Fruit fly (Drosophila melanogaster) whole organism, embryonic: Measurements from ENCODE around the gene ND-39.

Source experiments
- ATbp ChIP-seq: fragments of 200-800 bp; sonication (Bioruptor generic); optimal IDR thresholded peaks from 2 replicates; lab custom pipeline; 2017; ENCODE audit warnings: missing biosample characterization, mild to moderate bottlenecking, missing genetic modification characterization, missing genetic modification reagents
- Atf6 ChIP-seq: fragments of 200-800 bp; sonication (Bioruptor generic); IDR thresholded peaks from 2 replicates; pipeline ENCODE4 v1.3.6; 2022; ENCODE audit warnings: missing biosample characterization, missing genetic modification characterization
- B-H1 ChIP-seq: fragments of 200-800 bp; sonication (Bioruptor generic); IDR thresholded peaks from 3 replicates; pipeline ENCODE4 v1.3.6; 2022; ENCODE audit warnings: missing biosample characterization, missing genetic modification characterization
- BEAF-32 ChIP-seq: fragments of 200-800 bp; sonication (Bioruptor generic); optimal IDR thresholded peaks from 3 replicates; lab custom pipeline; 2017; ENCODE audit warnings: missing biosample characterization, missing genetic modification characterization, mild to moderate bottlenecking, moderate library complexity, missing genetic modification reagents
- CG10979 ChIP-seq: fragments of 200-800 bp; sonication (Bioruptor generic); optimal IDR thresholded peaks from 2 replicates; lab custom pipeline; 2018; ENCODE audit warnings: missing biosample characterization, mild to moderate bottlenecking, missing genetic modification characterization, moderate library complexity
- CG1233 ChIP-seq: fragments of 200-800 bp; sonication (Bioruptor generic); optimal IDR thresholded peaks from 4 replicates; lab custom pipeline; 2018; ENCODE audit warnings: missing biosample characterization, mild to moderate bottlenecking, missing genetic modification characterization
- CG14710 ChIP-seq: fragments of 200-800 bp; sonication (Bioruptor generic); optimal IDR thresholded peaks from 3 replicates; lab custom pipeline; 2019; ENCODE audit warnings: missing biosample characterization, mild to moderate bottlenecking, missing genetic modification characterization, moderate library complexity
- CG15601 ChIP-seq: fragments of 200-800 bp; sonication (Bioruptor generic); optimal IDR thresholded peaks from 3 replicates; lab custom pipeline; 2019; ENCODE audit warnings: missing biosample characterization, mild to moderate bottlenecking, missing genetic modification characterization, moderate library complexity
- CG15696 ChIP-seq: fragments of 200-800 bp; sonication (Bioruptor generic); optimal IDR thresholded peaks from 2 replicates; lab custom pipeline; 2019; ENCODE audit warnings: missing biosample characterization, mild to moderate bottlenecking, missing genetic modification characterization, moderate library complexity
- CG17568 ChIP-seq: fragments of 200-800 bp; sonication (Bioruptor generic); optimal IDR thresholded peaks from 2 replicates; lab custom pipeline; 2018; ENCODE audit warnings: missing biosample characterization, mild to moderate bottlenecking, missing genetic modification characterization, moderate library complexity
- CG18599 ChIP-seq: fragments of 200-800 bp; sonication (Bioruptor generic); optimal IDR thresholded peaks from 3 replicates; lab custom pipeline; 2017; ENCODE audit warnings: missing biosample characterization, missing genetic modification characterization, mild to moderate bottlenecking, moderate library complexity, missing genetic modification reagents
- CG2678 ChIP-seq: fragments of 200-800 bp; sonication (Bioruptor generic); optimal IDR thresholded peaks from 3 replicates; lab custom pipeline; 2019; ENCODE audit warnings: missing biosample characterization, mild to moderate bottlenecking, missing genetic modification characterization, moderate library complexity
- CG3163 ChIP-seq: fragments of 200-800 bp; sonication (Bioruptor generic); optimal IDR thresholded peaks from 3 replicates; lab custom pipeline; 2016; ENCODE audit warnings: missing biosample characterization, missing genetic modification characterization
- CG33213 ChIP-seq: fragments of 200-800 bp; sonication (Bioruptor generic); optimal IDR thresholded peaks from 3 replicates; lab custom pipeline; 2016; ENCODE audit warnings: missing biosample characterization, missing genetic modification characterization
- CG33557 ChIP-seq: fragments of 200-800 bp; sonication (Bioruptor generic); optimal IDR thresholded peaks from 2 replicates; lab custom pipeline; 2019; ENCODE audit warnings: missing biosample characterization, mild to moderate bottlenecking, missing genetic modification characterization, moderate library complexity
- CG3407 ChIP-seq: fragments of 200-800 bp; sonication (Bioruptor generic); optimal IDR thresholded peaks from 2 replicates; lab custom pipeline; 2018; ENCODE audit warnings: missing biosample characterization, mild to moderate bottlenecking, missing genetic modification characterization
- CG6254 ChIP-seq: fragments of 200-800 bp; sonication (Bioruptor generic); optimal IDR thresholded peaks from 3 replicates; lab custom pipeline; 2017; ENCODE audit warnings: mild to moderate bottlenecking, missing biosample characterization, missing genetic modification reagents, missing genetic modification characterization
- CG7745 ChIP-seq: fragments of 200-800 bp; sonication (Bioruptor generic); optimal IDR thresholded peaks from 2 replicates; lab custom pipeline; 2018; ENCODE audit warnings: missing biosample characterization, mild to moderate bottlenecking, missing genetic modification characterization, moderate library complexity
- CG7987 ChIP-seq: fragments of 200-800 bp; sonication (Bioruptor generic); optimal IDR thresholded peaks from 2 replicates; lab custom pipeline; 2018; ENCODE audit warnings: missing biosample characterization, mild to moderate bottlenecking, missing genetic modification characterization, moderate library complexity
- CG9609 ChIP-seq: fragments of 200-800 bp; sonication (Bioruptor generic); optimal IDR thresholded peaks from 3 replicates; lab custom pipeline; 2016; ENCODE audit warnings: missing biosample characterization, missing genetic modification characterization
- Chrac-16 ChIP-seq: fragments of 200-800 bp; sonication (Bioruptor generic); optimal IDR thresholded peaks from 3 replicates; lab custom pipeline; 2016; ENCODE audit warnings: missing biosample characterization, missing genetic modification characterization
- D ChIP-seq, 2 experiments: fragments of 200-800 bp in 1 of 2; fragments of >200 bp in 1 of 2; sonication (Bioruptor generic) in 1 of 2; optimal IDR thresholded peaks; 2 replicates in 1 of 2; 3 replicates in 1 of 2; lab custom pipeline; 2017; ENCODE audit warnings: mild to moderate bottlenecking in 1 of 2, missing biosample characterization in 1 of 2, missing genetic modification characterization in 1 of 2, missing genetic modification reagents in 1 of 2
- D19B ChIP-seq: fragments of 200-800 bp; sonication (Bioruptor generic); optimal IDR thresholded peaks from 2 replicates; lab custom pipeline; 2017; ENCODE audit warnings: missing biosample characterization, mild to moderate bottlenecking, missing genetic modification characterization
- Dbx ChIP-seq: fragments of 200-800 bp; sonication (Bioruptor generic); IDR thresholded peaks from 3 replicates; pipeline ENCODE4 v1.3.6; 2022; ENCODE audit warnings: missing biosample characterization, missing genetic modification characterization
- HHEX ChIP-seq: fragments of 200-800 bp; sonication (Bioruptor generic); optimal IDR thresholded peaks from 3 replicates; lab custom pipeline; 2017; ENCODE audit warnings: missing biosample characterization, mild to moderate bottlenecking, missing genetic modification characterization, missing genetic modification reagents
- HLH3B ChIP-seq: fragments of 200-800 bp; sonication (Bioruptor generic); IDR thresholded peaks from 2 replicates; pipeline ENCODE4 v1.3.6; 2022; ENCODE audit warnings: missing biosample characterization, missing genetic modification characterization
- MTF-1 ChIP-seq: fragments of 200-800 bp; sonication (Bioruptor generic); optimal IDR thresholded peaks from 2 replicates; lab custom pipeline; 2018; ENCODE audit warnings: missing biosample characterization, mild to moderate bottlenecking, missing genetic modification characterization, borderline replicate concordance
- Pdp1 ChIP-seq, 2 experiments: fragments of 200-800 bp; sonication (Bioruptor generic); optimal IDR thresholded peaks; 3 replicates each; lab custom pipeline; 2016; ENCODE audit warnings: missing biosample characterization in 2 of 2, missing genetic modification characterization in 2 of 2, mild to moderate bottlenecking in 1 of 2, moderate library complexity in 1 of 2
- Ptx1 ChIP-seq: fragments of 200-800 bp; sonication (Bioruptor generic); IDR thresholded peaks from 2 replicates; pipeline ENCODE4 v1.3.6; 2022; ENCODE audit warnings: missing biosample characterization, missing genetic modification characterization
- Rx ChIP-seq: fragments of 200-800 bp; sonication (Bioruptor generic); IDR thresholded peaks from 2 replicates; pipeline ENCODE4 v1.3.6; 2022; ENCODE audit warnings: missing biosample characterization, missing genetic modification characterization
- Spps ChIP-seq: fragments of 200-800 bp; sonication (Bioruptor generic); optimal IDR thresholded peaks from 2 replicates; lab custom pipeline; 2018; ENCODE audit warnings: missing biosample characterization, mild to moderate bottlenecking, missing genetic modification characterization
- Sry-δ ChIP-seq: fragments of 200-800 bp; sonication (Bioruptor generic); optimal IDR thresholded peaks from 2 replicates; lab custom pipeline; 2016; ENCODE audit warnings: missing biosample characterization, missing genetic modification characterization
- Xrp1 ChIP-seq: fragments of 200-800 bp; sonication (Bioruptor generic); IDR thresholded peaks from 2 replicates; pipeline ENCODE4 v1.3.6; 2022; ENCODE audit warnings: missing biosample characterization, missing genetic modification characterization
- bowl ChIP-seq: fragments of 200-800 bp; sonication (Bioruptor generic); IDR thresholded peaks from 2 replicates; pipeline ENCODE4 v1.3.6; 2022; ENCODE audit warnings: missing biosample characterization, missing genetic modification characterization
- bsh ChIP-seq, 2 experiments: fragments of 200-800 bp; sonication (Bioruptor generic); optimal IDR thresholded peaks; 2 replicates each; lab custom pipeline; 2017 to 2018; ENCODE audit warnings: mild to moderate bottlenecking in 2 of 2, missing biosample characterization in 2 of 2, missing genetic modification characterization in 2 of 2, moderate library complexity in 1 of 2
- ewg ChIP-seq: fragments of 200-800 bp; sonication (Bioruptor generic); optimal IDR thresholded peaks from 3 replicates; lab custom pipeline; 2017; ENCODE audit warnings: mild to moderate bottlenecking, missing biosample characterization, missing genetic modification reagents, missing genetic modification characterization
- fd64A ChIP-seq: fragments of 200-800 bp; sonication (Bioruptor generic); optimal IDR thresholded peaks from 3 replicates; lab custom pipeline; 2018; ENCODE audit warnings: missing biosample characterization, mild to moderate bottlenecking, missing genetic modification characterization
- gem ChIP-seq: fragments of 200-800 bp; sonication (Bioruptor generic); optimal IDR thresholded peaks from 2 replicates; lab custom pipeline; 2019; ENCODE audit warnings: missing biosample characterization, mild to moderate bottlenecking, missing genetic modification characterization, moderate library complexity
- h ChIP-seq: fragments of >200 bp; optimal IDR thresholded peaks from 2 replicates; lab custom pipeline; 2017
- knrl ChIP-seq: fragments of 200-800 bp; sonication (Bioruptor generic); IDR thresholded peaks from 3 replicates; pipeline ENCODE4 v1.3.6; 2022; ENCODE audit warnings: missing biosample characterization, missing genetic modification characterization; ENCODE audit not compliant: partially characterized antibody
- lilli ChIP-seq: fragments of 200-800 bp; sonication (Bioruptor generic); optimal IDR thresholded peaks from 3 replicates; lab custom pipeline; 2016; ENCODE audit warnings: missing biosample characterization, missing genetic modification characterization
- maf-S ChIP-seq: fragments of 200-800 bp; sonication (Bioruptor generic); optimal IDR thresholded peaks from 2 replicates; lab custom pipeline; 2016; ENCODE audit warnings: missing biosample characterization, missing genetic modification characterization
- mam ChIP-seq: fragments of 200-800 bp; sonication (Bioruptor generic); optimal IDR thresholded peaks from 3 replicates; lab custom pipeline; 2016; ENCODE audit warnings: missing biosample characterization, missing genetic modification characterization
- otp ChIP-seq: fragments of 200-800 bp; sonication (Bioruptor generic); IDR thresholded peaks from 3 replicates; pipeline ENCODE4, ENCODE4 v1.3.6; 2022; ENCODE audit warnings: missing biosample characterization, missing genetic modification characterization
- sens ChIP-seq: fragments of 200-800 bp; sonication (Bioruptor generic); peaks from one replicate; lab custom pipeline; 2016; ENCODE audit warnings: missing biosample characterization, missing genetic modification characterization
- sr ChIP-seq: fragments of 200-800 bp; sonication (Bioruptor generic); IDR thresholded peaks from 3 replicates; pipeline ENCODE4 v1.3.6; 2022; ENCODE audit warnings: missing biosample characterization, missing genetic modification characterization
- stc ChIP-seq: fragments of 200-800 bp; sonication (Bioruptor generic); IDR thresholded peaks from 2 replicates; pipeline ENCODE4 v1.3.6; 2022; ENCODE audit warnings: missing biosample characterization, missing genetic modification characterization
- trem ChIP-seq: fragments of 200-800 bp; optimal IDR thresholded peaks from 3 replicates; lab custom pipeline; 2019; ENCODE audit warnings: missing biosample characterization, mild to moderate bottlenecking, missing genetic modification characterization, moderate library complexity
- twi ChIP-seq: fragments of 200-800 bp; optimal IDR thresholded peaks from 2 replicates; lab custom pipeline; 2019; ENCODE audit warnings: missing biosample characterization, mild to moderate bottlenecking, missing genetic modification characterization, moderate library complexity

ND-39 gene

dm6 chr3L:20507552-20507951 lies 15.7 kb downstream of the ND-39 start (continued):
- TF ChIP-seq CG7987 (peak; percentile 1), D19B (GFP tag; lab: Kevin White, UChicago) (no peak), bsh (GFP tag; optimal IDR thresholded peaks at IDR 0.05; lab: Kevin White, UChicago) (peak in 1 of 2 experiments; percentile 17), HHEX (GFP tag; lab: Kevin White, UChicago) (peak; percentile 18), HLH3B (peak; percentile 6; the same call in 1 of the 2 replicates), BEAF-32 (GFP tag; lab: Kevin White, UChicago) (no peak), CG2678 (tag; lab: Kevin White, UChicago) (peak; percentile 20), Chrac-16 (GFP tag; lab: Kevin White, UChicago) (no peak), lilli (GFP tag; lab: Kevin White, UChicago) (no peak), Atf6 (GFP tag; lab: Robert Waterston, UW) (no peak), D (optimal IDR thresholded peaks at IDR 0.05; lab: Kevin White, UChicago) (no peak), D (GFP tag; optimal IDR thresholded peaks at IDR 0.05; lab: Kevin White, UChicago) (peak; percentile 25), h (lab: Kevin White, UChicago) (no peak), fd64A (peak; percentile 53), sr (GFP tag; lab: Robert Waterston, UW) (no peak), CG33557 (GFP tag; lab: Kevin White, UChicago) (peak; percentile 15), CG18599 (GFP tag; lab: Kevin White, UChicago) (no peak), CG6254 (GFP tag; lab: Kevin White, UChicago) (peak; percentile 49), CG7745 (tag; lab: Kevin White, UChicago) (peak; percentile 37), Sry-δ (GFP tag; lab: Kevin White, UChicago) (no peak), MTF-1 (peak; percentile 27), bowl (0 out of 2 replicates have a peak, but pooled peaks have one; percentile 12), otp (GFP tag; lab: Robert Waterston, UW) (0 out of 3 replicates have a peak, but pooled peaks have one; percentile 28), mam (peak; percentile 12), CG14710 (tag; lab: Kevin White, UChicago) (peak; percentile 10), knrl (no peak), Rx (GFP tag; lab: Robert Waterston, UW) (0 out of 2 replicates have a peak, but pooled peaks have one; percentile 6), Dbx (GFP tag; lab: Robert Waterston, UW) (0 out of 3 replicates have a peak, but pooled peaks have one; percentile 40), ATbp (GFP tag; lab: Kevin White, UChicago) (peak; percentile 45), trem (tag; lab: Kevin White, UChicago) (peak; percentile 10), Xrp1 (GFP tag; lab: Robert Waterston, UW) (peak; percentile 56; the same call in 1 of the 2 replicates), B-H1 (GFP tag; lab: Robert Waterston, UW) (no peak), CG15601 (tag; lab: Kevin White, UChicago) (peak; percentile 28), CG3407 (GFP tag; lab: Kevin White, UChicago) (peak; percentile 38), CG1233 (peak; percentile 28), CG17568 (GFP tag; lab: Kevin White, UChicago) (peak; percentile 31), CG10979 (peak; percentile 8), Ptx1 (GFP tag; lab: Robert Waterston, UW) (no peak), CG9609 (GFP tag; lab: Kevin White, UChicago) (no peak), Spps (tag; lab: Kevin White, UChicago) (peak; percentile 33), CG33213 (GFP tag; lab: Kevin White, UChicago) (peak; percentile 21), CG3163 (GFP tag; lab: Kevin White, UChicago) (no peak), CG15696 (tag; lab: Kevin White, UChicago) (peak; percentile 38), Pdp1 (GFP tag; optimal IDR thresholded peaks at IDR 0.05; lab: Kevin White, UChicago) (peak in 1 of 2 experiments; percentile 94), stc (GFP tag; lab: Robert Waterston, UW) (0 out of 2 replicates have a peak, but pooled peaks have one; percentile 42), gem (tag; lab: Kevin White, UChicago) (peak; percentile 22), sens (peak; percentile 9), ewg (GFP tag; lab: Kevin White, UChicago) (no peak), maf-S (GFP tag; lab: Kevin White, UChicago) (no peak), twi (tag; lab: Kevin White, UChicago) (no peak)
- TF ChIP-seq, all 482 proteins: peak for 38
